Worm (Caenorhabditis elegans): ENCODE results near the gene R10E11.6.

R10E11.6 gene

DNA sequence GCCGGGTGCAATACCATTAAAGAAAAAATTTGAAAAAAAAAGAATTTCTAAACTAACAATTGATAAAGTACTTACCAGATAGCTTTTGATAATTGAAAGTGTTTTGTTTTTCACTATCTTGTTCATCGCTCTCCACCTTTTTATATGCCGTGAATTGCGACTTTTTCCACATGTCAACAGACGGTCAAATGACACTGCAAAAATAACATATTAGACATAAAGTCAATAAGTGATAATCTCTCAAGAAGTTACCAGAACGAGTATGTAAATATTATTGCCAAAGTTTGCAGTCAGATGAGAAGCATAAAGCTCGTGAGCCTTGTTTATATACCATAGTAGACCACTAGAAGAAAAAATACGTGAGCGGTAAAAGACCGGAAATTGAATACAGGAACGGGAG lies 46.9 kb upstream of the R10E11.6 start, which contains the start of gene dao-6:
Gene dao-6 (minus strand): TSS at position 345 of the 400 bp plus-strand sequence.
- no peak for TF ChIP-seq efl-1 (optimal IDR thresholded peaks at IDR 0.05)
- TF ChIP-seq efl-1 (GFP tag; optimal IDR thresholded peaks at IDR 0.05 in 1 of 2): peak in 1 of 2 experiments; percentile 21
- peak in 1 of 2 experiments; percentile 19 for TF ChIP-seq lin-35 (GFP tag; optimal IDR thresholded peaks at IDR 0.05)
- no peak for TF ChIP-seq ztf-4 (tag; optimal IDR thresholded peaks at IDR 0.05)

DNA sequence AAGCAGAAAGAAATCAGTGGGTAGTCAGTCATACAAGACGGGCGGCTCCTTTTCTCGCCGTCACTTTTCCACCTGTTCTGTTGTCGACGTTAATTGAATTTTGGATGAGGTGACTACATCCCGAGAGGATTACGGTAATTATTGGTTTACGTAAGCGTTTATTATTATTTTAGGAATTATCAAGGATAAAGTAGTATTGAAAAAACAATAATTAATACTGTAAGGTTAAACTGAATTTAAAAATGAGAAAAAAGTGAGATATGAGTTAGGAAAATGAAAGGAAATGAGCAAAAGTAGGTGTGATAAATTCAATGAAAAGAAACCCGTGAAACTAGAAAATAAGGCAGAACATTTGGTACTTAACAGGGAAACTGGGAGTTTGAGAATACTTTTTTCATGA lies 43.9 kb upstream of the R10E11.6 start, which contains the start of gene hlh-4:
Gene hlh-4 (minus strand): TSS at position 101 of the 400 bp plus-strand sequence.
- TF ChIP-seq ceh-88 (GFP tag; IDR thresholded peaks at IDR 0.05) (no peak), fkh-8 (tag; optimal IDR thresholded peaks at IDR 0.05) (peak; percentile 7), hlh-4 (tag; optimal IDR thresholded peaks at IDR 0.05) (peak; percentile 32)

DNA sequence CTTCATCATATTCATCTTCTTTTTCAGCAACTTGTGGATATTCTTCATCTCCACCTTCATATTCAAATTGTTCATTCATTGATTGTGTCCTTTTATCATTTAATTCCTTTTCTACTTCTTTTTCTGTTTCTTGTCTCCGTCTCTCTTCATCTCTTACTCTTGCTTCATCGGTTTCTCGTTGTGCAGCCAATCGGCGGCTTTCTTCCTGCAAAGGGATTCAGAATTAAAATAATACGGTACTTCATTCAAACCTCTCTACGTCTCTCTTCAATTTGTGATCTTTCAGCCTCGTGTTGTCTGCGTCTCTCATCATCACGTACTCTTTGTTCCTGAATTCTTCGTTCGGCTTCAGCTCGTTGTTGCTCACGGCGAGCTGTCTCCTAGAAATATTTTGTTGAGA lies 42.1 kb upstream of the R10E11.6 start:
- TF ChIP-seq rnt-1 (tag; optimal IDR thresholded peaks at IDR 0.05): no peak
- TF ChIP-seq fkh-4 (tag; optimal IDR thresholded peaks at IDR 0.05; ENCODE audit: borderline replicate concordance): no peak
- no peak for TF ChIP-seq mdl-1 (tag; optimal IDR thresholded peaks at IDR 0.05)
- peak in 1 of 2 experiments; percentile 53 for TF ChIP-seq lsy-2 (tag; optimal IDR thresholded peaks at IDR 0.05)
- no peak for TF ChIP-seq pqm-1 (tag; optimal IDR thresholded peaks at IDR 0.05)
- TF ChIP-seq xbp-1 (tag; optimal IDR thresholded peaks at IDR 0.05): no peak
- peak; percentile 29 for TF ChIP-seq blmp-1 (tag; optimal IDR thresholded peaks at IDR 0.05)
- TF ChIP-seq ceh-88 (GFP tag; IDR thresholded peaks at IDR 0.05): no peak
- TF ChIP-seq isw-1 (GFP tag; IDR thresholded peaks at IDR 0.05): no peak
- no peak for TF ChIP-seq aha-1 (tag; optimal IDR thresholded peaks at IDR 0.05)
- TF ChIP-seq nhr-85 (tag): peak; percentile 46

DNA sequence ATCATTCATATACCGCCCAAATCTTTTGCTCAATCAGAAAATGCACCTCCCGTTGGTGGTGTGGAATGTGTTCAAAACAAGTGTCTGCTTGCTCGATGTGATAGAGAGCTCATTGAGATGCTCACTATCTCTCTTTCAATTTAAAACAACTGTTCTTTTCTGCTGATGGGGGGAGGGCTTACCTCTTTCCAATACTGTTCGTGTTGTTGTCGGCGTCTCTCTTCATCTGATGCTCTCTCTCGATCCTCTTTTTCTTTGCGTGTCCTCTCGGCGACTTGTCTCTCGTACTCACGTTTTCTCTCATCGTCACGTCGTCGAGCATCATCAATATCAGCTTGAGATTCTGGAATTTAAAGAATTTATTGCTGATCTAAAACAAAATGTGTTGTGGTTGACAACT lies 40.8 kb upstream of the R10E11.6 start:
- peak; percentile 77 for TF ChIP-seq rnt-1 (tag; optimal IDR thresholded peaks at IDR 0.05)
- TF ChIP-seq fos-1 (tag; optimal IDR thresholded peaks at IDR 0.05): no peak
- TF ChIP-seq lin-15B (tag; optimal IDR thresholded peaks at IDR 0.05): no peak
- no peak for TF ChIP-seq zip-4 (GFP tag; optimal IDR thresholded peaks at IDR 0.05)
- TF ChIP-seq fkh-10 (GFP tag; optimal IDR thresholded peaks at IDR 0.05): no peak
- no peak for TF ChIP-seq nhr-12 (tag; optimal IDR thresholded peaks at IDR 0.05)
- TF ChIP-seq nhr-19 (GFP tag; conservative IDR thresholded peaks at IDR 0.05): peak; percentile 47
- no peak for TF ChIP-seq nhr-77 (tag; optimal IDR thresholded peaks at IDR 0.05)
- peak in 1 of 2 experiments; percentile 9 for TF ChIP-seq lsy-2 (tag; optimal IDR thresholded peaks at IDR 0.05)
- no peak for TF ChIP-seq lin-13 (GFP tag; optimal IDR thresholded peaks at IDR 0.05)
- TF ChIP-seq irx-1 (tag; optimal IDR thresholded peaks at IDR 0.05): no peak
- TF ChIP-seq alr-1 (tag; optimal IDR thresholded peaks at IDR 0.05; ENCODE audit: borderline replicate concordance): no peak
- TF ChIP-seq nhr-84 (tag; optimal IDR thresholded peaks at IDR 0.05): no peak
- peak; percentile 32 to 52 for TF ChIP-seq efl-1 (optimal IDR thresholded peaks at IDR 0.05)
- peak in 1 of 2 experiments; percentile 88 for TF ChIP-seq efl-1 (GFP tag; optimal IDR thresholded peaks at IDR 0.05 in 1 of 2)
- peak; percentile 69 for TF ChIP-seq lin-39 (tag; optimal IDR thresholded peaks at IDR 0.05)
- no peak for TF ChIP-seq unc-62 (GFP tag; optimal IDR thresholded peaks at IDR 0.05)
- peak in 1 of 2 experiments; percentile 8 for TF ChIP-seq lin-35 (GFP tag; optimal IDR thresholded peaks at IDR 0.05)
- no peak for TF ChIP-seq tbx-2 (tag; optimal IDR thresholded peaks at IDR 0.05)
- TF ChIP-seq dpl-1 (GFP tag; optimal IDR thresholded peaks at IDR 0.05): peak in 1 of 3 experiments; percentile 5
- TF ChIP-seq lir-3 (tag; optimal IDR thresholded peaks at IDR 0.05; ENCODE audit: poor library complexity): peak; percentile 20
- peak; percentile 77 for TF ChIP-seq lin-14 (GFP tag; optimal IDR thresholded peaks at IDR 0.05)
- TF ChIP-seq nhr-71 (tag; optimal IDR thresholded peaks at IDR 0.05): peak; percentile 75
- TF ChIP-seq sox-4 (tag; optimal IDR thresholded peaks at IDR 0.05): no peak
- TF ChIP-seq mep-1 (tag; optimal IDR thresholded peaks at IDR 0.05): peak; percentile 15
- TF ChIP-seq snu-23 (GFP tag; optimal IDR thresholded peaks at IDR 0.05): peak; percentile 32
